Fruit fly (Drosophila melanogaster) whole organism, embryonic: ENCODE results near the gene CG13796.
A peak's percentile ranks its signal among the peaks of the same experiment; 100 is the strongest.

ENCODE experiments used
- ATbp ChIP-seq: fragments of 200-800 bp; sonication (Bioruptor generic); optimal IDR thresholded peaks from 2 replicates; lab custom pipeline; 2017; ENCODE audit warnings: missing biosample characterization, mild to moderate bottlenecking, missing genetic modification characterization, missing genetic modification reagents
- B-H1 ChIP-seq: fragments of 200-800 bp; sonication (Bioruptor generic); IDR thresholded peaks from 3 replicates; pipeline ENCODE4 v1.3.6; 2022; ENCODE audit warnings: missing biosample characterization, missing genetic modification characterization
- C15 ChIP-seq: fragments of 200-800 bp; sonication (Bioruptor generic); IDR thresholded peaks from 3 replicates; pipeline ENCODE4 v1.3.6; 2022; ENCODE audit warnings: missing biosample characterization, missing genetic modification characterization
- CG1024 ChIP-seq: fragments of 200-800 bp; sonication (Bioruptor generic); IDR thresholded peaks from 2 replicates; pipeline ENCODE4 v1.3.6; 2022; ENCODE audit warnings: missing biosample characterization, missing genetic modification characterization
- CG10565 ChIP-seq: fragments of 200-800 bp; sonication (Bioruptor generic); optimal IDR thresholded peaks from 3 replicates; lab custom pipeline; 2016; ENCODE audit warnings: missing biosample characterization, mild to moderate bottlenecking, missing genetic modification characterization
- CG12071 ChIP-seq: fragments of 200-800 bp; sonication (Bioruptor generic); optimal IDR thresholded peaks from 3 replicates; lab custom pipeline; 2018; ENCODE audit warnings: missing biosample characterization, mild to moderate bottlenecking, missing genetic modification characterization
- CG12299 ChIP-seq: fragments of 200-800 bp; sonication (Bioruptor generic); optimal IDR thresholded peaks from 2 replicates; lab custom pipeline; 2018; ENCODE audit warnings: missing biosample characterization, mild to moderate bottlenecking, missing genetic modification characterization
- CG1233 ChIP-seq: fragments of 200-800 bp; sonication (Bioruptor generic); optimal IDR thresholded peaks from 4 replicates; lab custom pipeline; 2018; ENCODE audit warnings: missing biosample characterization, mild to moderate bottlenecking, missing genetic modification characterization
- CG12391 ChIP-seq: fragments of 200-800 bp; sonication (Bioruptor generic); optimal IDR thresholded peaks from 3 replicates; lab custom pipeline; 2018; ENCODE audit warnings: missing biosample characterization, mild to moderate bottlenecking, missing genetic modification characterization, moderate library complexity
- CG12769 ChIP-seq: fragments of 200-800 bp; sonication (Bioruptor generic); optimal IDR thresholded peaks from 2 replicates; lab custom pipeline; 2019; ENCODE audit warnings: missing biosample characterization, mild to moderate bottlenecking, missing genetic modification characterization, moderate library complexity
- CG15514 ChIP-seq: fragments of 200-800 bp; sonication (Bioruptor generic); optimal IDR thresholded peaks from 3 replicates; lab custom pipeline; 2017; ENCODE audit warnings: missing biosample characterization, missing genetic modification characterization, mild to moderate bottlenecking, moderate library complexity, missing genetic modification reagents
- CG16863 ChIP-seq: fragments of 200-800 bp; sonication (Bioruptor generic); optimal IDR thresholded peaks from 3 replicates; lab custom pipeline; 2016; ENCODE audit warnings: missing biosample characterization, missing genetic modification characterization
- CG17186 ChIP-seq: fragments of 200-800 bp; sonication (Bioruptor generic); optimal IDR thresholded peaks from 3 replicates; lab custom pipeline; 2017; ENCODE audit warnings: missing biosample characterization, missing genetic modification reagents, missing genetic modification characterization
- CG17385 ChIP-seq: fragments of 200-800 bp; sonication (Bioruptor generic); optimal IDR thresholded peaks from 3 replicates; lab custom pipeline; 2018; ENCODE audit warnings: missing biosample characterization, mild to moderate bottlenecking, missing genetic modification characterization
- CG2712 ChIP-seq: fragments of 200-800 bp; optimal IDR thresholded peaks from 3 replicates; lab custom pipeline; 2019; ENCODE audit warnings: missing biosample characterization, mild to moderate bottlenecking, missing genetic modification characterization, moderate library complexity
- CG2889 ChIP-seq: fragments of 200-800 bp; sonication (Bioruptor generic); IDR thresholded peaks from 3 replicates; pipeline ENCODE4 v1.3.6; 2022; ENCODE audit warnings: missing biosample characterization, missing genetic modification characterization
- CG32532 ChIP-seq: fragments of 200-800 bp; sonication (Bioruptor generic); IDR thresholded peaks from 2 replicates; pipeline ENCODE4 v1.3.6; 2022; ENCODE audit warnings: missing biosample characterization, missing genetic modification characterization
- CG4854 ChIP-seq: fragments of 200-800 bp; sonication (Bioruptor generic); optimal IDR thresholded peaks from 2 replicates; lab custom pipeline; 2016; ENCODE audit warnings: missing biosample characterization, missing genetic modification characterization, inconsistent platforms
- CG5953 ChIP-seq: fragments of 200-800 bp; sonication (Bioruptor generic); IDR thresholded peaks from 2 replicates; pipeline ENCODE4 v1.3.6; 2022; ENCODE audit warnings: missing biosample characterization, missing genetic modification characterization
- CG7556 ChIP-seq: fragments of 200-800 bp; sonication (Bioruptor generic); optimal IDR thresholded peaks from 2 replicates; lab custom pipeline; 2017; ENCODE audit warnings: missing biosample characterization, mild to moderate bottlenecking, missing genetic modification characterization
- CHES-1-like ChIP-seq: fragments of 200-800 bp; sonication (Bioruptor generic); optimal IDR thresholded peaks from 2 replicates; lab custom pipeline; 2016; ENCODE audit warnings: missing biosample characterization, missing genetic modification characterization
- CoRest ChIP-seq: fragments of 200-800 bp; sonication (Bioruptor generic); optimal IDR thresholded peaks from 3 replicates; lab custom pipeline; 2018; ENCODE audit warnings: missing biosample characterization, mild to moderate bottlenecking, missing genetic modification characterization, moderate library complexity
- CrebB ChIP-seq: fragments of 200-800 bp; sonication (Bioruptor generic); optimal IDR thresholded peaks from 3 replicates; lab custom pipeline; 2018; ENCODE audit warnings: missing biosample characterization, mild to moderate bottlenecking, missing genetic modification characterization
- D19B ChIP-seq: fragments of 200-800 bp; sonication (Bioruptor generic); optimal IDR thresholded peaks from 2 replicates; lab custom pipeline; 2017; ENCODE audit warnings: missing biosample characterization, mild to moderate bottlenecking, missing genetic modification characterization
- Dek ChIP-seq: fragments of 200-800 bp; sonication (Bioruptor generic); optimal IDR thresholded peaks from 3 replicates; lab custom pipeline; 2019; ENCODE audit warnings: missing biosample characterization, mild to moderate bottlenecking, missing genetic modification characterization, moderate library complexity
- Drgx ChIP-seq: fragments of 200-800 bp; sonication (Bioruptor generic); IDR thresholded peaks from 2 replicates; pipeline ENCODE4 v1.3.6; 2022; ENCODE audit warnings: missing biosample characterization, missing genetic modification characterization
- Fer2 ChIP-seq: fragments of 200-800 bp; sonication (Bioruptor generic); optimal IDR thresholded peaks from 2 replicates; lab custom pipeline; 2018; ENCODE audit warnings: missing biosample characterization, mild to moderate bottlenecking, missing genetic modification characterization, moderate library complexity
- HmgZ ChIP-seq: fragments of 200-800 bp; sonication (Bioruptor generic); optimal IDR thresholded peaks from 2 replicates; lab custom pipeline; 2018; ENCODE audit warnings: missing biosample characterization, mild to moderate bottlenecking, missing genetic modification characterization
- Mrtf ChIP-seq: fragments of 200-800 bp; sonication (Bioruptor generic); IDR thresholded peaks from 3 replicates; pipeline ENCODE4 v1.3.6; 2022; ENCODE audit warnings: missing biosample characterization, missing genetic modification characterization
- Oli ChIP-seq: fragments of 200-800 bp; sonication (Bioruptor generic); optimal IDR thresholded peaks from 2 replicates; lab custom pipeline; 2018; ENCODE audit warnings: missing biosample characterization, mild to moderate bottlenecking, missing genetic modification characterization, moderate library complexity
- Sox100B ChIP-seq: fragments of 200-800 bp; sonication (Bioruptor generic); optimal IDR thresholded peaks from 3 replicates; lab custom pipeline; 2018; ENCODE audit warnings: missing biosample characterization, mild to moderate bottlenecking, missing genetic modification characterization
- ap ChIP-seq: fragments of 200-800 bp; sonication (Bioruptor generic); IDR thresholded peaks from 2 replicates; pipeline ENCODE4 v1.3.6; 2022; ENCODE audit warnings: missing biosample characterization, missing genetic modification characterization
- ato ChIP-seq: fragments of 200-800 bp; sonication (Bioruptor generic); IDR thresholded peaks from 2 replicates; pipeline ENCODE4 v1.3.6; 2022; ENCODE audit warnings: missing biosample characterization, missing genetic modification characterization; ENCODE audit not compliant: partially characterized antibody
- da ChIP-seq: fragments of 200-800 bp; sonication (Bioruptor generic); optimal IDR thresholded peaks from 2 replicates; lab custom pipeline; 2016; ENCODE audit warnings: missing biosample characterization, missing genetic modification characterization
- dmrt99B ChIP-seq: fragments of 200-800 bp; sonication (Bioruptor generic); optimal IDR thresholded peaks from 2 replicates; lab custom pipeline; 2018; ENCODE audit warnings: missing biosample characterization, mild to moderate bottlenecking, missing genetic modification characterization, moderate library complexity
- ems ChIP-seq: fragments of 200-800 bp; sonication (Bioruptor generic); optimal IDR thresholded peaks from 3 replicates; lab custom pipeline; 2016; ENCODE audit warnings: missing biosample characterization, missing genetic modification characterization
- gem ChIP-seq: fragments of 200-800 bp; sonication (Bioruptor generic); optimal IDR thresholded peaks from 2 replicates; lab custom pipeline; 2019; ENCODE audit warnings: missing biosample characterization, mild to moderate bottlenecking, missing genetic modification characterization, moderate library complexity
- hkb ChIP-seq, 2 experiments: fragments of 200-800 bp in 1 of 2; fragments of >200 bp in 1 of 2; sonication (Bioruptor generic) in 1 of 2; IDR thresholded peaks in 1 of 2; optimal IDR thresholded peaks in 1 of 2; 2 replicates each; pipeline versions ENCODE4 v1.3.6 to Lab custom; 2017 to 2022; ENCODE audit warnings: missing biosample characterization in 1 of 2, missing genetic modification characterization in 1 of 2
- odd ChIP-seq: fragments of 200-800 bp; sonication (Bioruptor generic); optimal IDR thresholded peaks from 2 replicates; lab custom pipeline; 2017; ENCODE audit warnings: missing biosample characterization, mild to moderate bottlenecking, missing genetic modification characterization
- pan ChIP-seq, 4 experiments: fragments of >200 bp in 3 of 4; fragments of 200-800 bp in 1 of 4; sonication (Bioruptor generic) in 1 of 4; optimal IDR thresholded peaks in 3 of 4; IDR thresholded peaks in 1 of 4; 2 replicates each; pipeline versions ENCODE4 v1.3.6 to Lab custom; 2017 to 2022; ENCODE audit warnings: missing biosample characterization in 2 of 4, missing genetic modification characterization in 2 of 4, mixed read lengths in 1 of 4
- pros ChIP-seq: fragments of 200-800 bp; sonication (Bioruptor generic); optimal IDR thresholded peaks from 3 replicates; lab custom pipeline; 2019; ENCODE audit warnings: missing biosample characterization, mild to moderate bottlenecking, missing genetic modification characterization, moderate library complexity
- psq ChIP-seq: fragments of 200-800 bp; sonication (Bioruptor generic); optimal IDR thresholded peaks from 2 replicates; lab custom pipeline; 2017; ENCODE audit warnings: missing biosample characterization, missing genetic modification characterization
- pum ChIP-seq: fragments of 200-800 bp; sonication (Bioruptor generic); optimal IDR thresholded peaks from 2 replicates; lab custom pipeline; 2016; ENCODE audit warnings: missing biosample characterization, missing genetic modification characterization
- sd ChIP-seq: fragments of 200-800 bp; sonication (Bioruptor generic); optimal IDR thresholded peaks from 3 replicates; lab custom pipeline; 2018; ENCODE audit warnings: missing biosample characterization, mild to moderate bottlenecking, missing genetic modification characterization, moderate library complexity
- seq ChIP-seq: fragments of 200-800 bp; sonication (Bioruptor generic); IDR thresholded peaks from 2 replicates; pipeline ENCODE4 v1.3.6; 2022; ENCODE audit warnings: missing biosample characterization, missing genetic modification characterization
- so ChIP-seq: fragments of 200-800 bp; sonication (Bioruptor generic); IDR thresholded peaks from 3 replicates; pipeline ENCODE4 v1.3.6; 2022; ENCODE audit warnings: missing biosample characterization, missing genetic modification characterization
- sqz ChIP-seq: fragments of 200-800 bp; sonication (Bioruptor generic); optimal IDR thresholded peaks from 3 replicates; lab custom pipeline; 2018; ENCODE audit warnings: missing biosample characterization, mild to moderate bottlenecking, missing genetic modification characterization
- tup ChIP-seq: fragments of 200-800 bp; sonication (Bioruptor generic); optimal IDR thresholded peaks from 2 replicates; lab custom pipeline; 2016; ENCODE audit warnings: missing biosample characterization, mild to moderate bottlenecking, missing genetic modification characterization, moderate library complexity
- zfh2 ChIP-seq: fragments of 200-800 bp; sonication (Bioruptor generic); optimal IDR thresholded peaks from 2 replicates; lab custom pipeline; 2016; ENCODE audit warnings: missing biosample characterization, missing genetic modification characterization

CG13796 gene

dm6 chr2L:7777979-7778692 is 45.7 kb upstream of the CG13796 start, which contains the start of gene CG7179 (continued):
- TF ChIP-seq CG2889 (no peak), CG1024 (GFP tag; lab: Robert Waterston, UW) (no peak), Mrtf (GFP tag; lab: Robert Waterston, UW) (no peak), CG12071 (GFP tag; lab: Kevin White, UChicago) (peak; percentile 26), pros (GFP tag; lab: Kevin White, UChicago) (no peak), dmrt99B (peak; percentile 32), CG4854 (no peak), so (GFP tag; lab: Robert Waterston, UW) (no peak), B-H1 (GFP tag; lab: Robert Waterston, UW) (no peak), CG10565 (GFP tag; lab: Kevin White, UChicago) (no peak), D19B (no peak), pan (optimal IDR thresholded peaks at IDR 0.05; lab: Kevin White, UChicago) (no peak), pan (GFP tag; optimal IDR thresholded peaks at IDR 0.05 in 1 of 2, IDR thresholded peaks at IDR 0.05 in 1 of 2) (no peak), CoRest (tag; lab: Kevin White, UChicago) (peak; percentile 21), ems (GFP tag; lab: Kevin White, UChicago) (no peak), CG12769 (tag; lab: Kevin White, UChicago) (no peak), Sox100B (GFP tag; lab: Kevin White, UChicago) (peak; percentile 5), Drgx (GFP tag; lab: Robert Waterston, UW) (no peak), sd (no peak), CG12299 (tag; lab: Kevin White, UChicago) (no peak), gem (tag; lab: Kevin White, UChicago) (peak; percentile 27), CG17186 (GFP tag; lab: Kevin White, UChicago) (no peak), psq (GFP tag; lab: Kevin White, UChicago) (no peak), hkb (optimal IDR thresholded peaks at IDR 0.05; lab: Kevin White, UChicago) (no peak), hkb (GFP tag; IDR thresholded peaks at IDR 0.05; lab: Robert Waterston, UW) (0 out of 2 replicates have a peak, but pooled peaks have one; percentile 29), ap (GFP tag; lab: Robert Waterston, UW) (no peak), CG1233 (GFP tag; lab: Kevin White, UChicago) (peak; percentile 14), odd (GFP tag; lab: Kevin White, UChicago) (no peak), CG15514 (peak; percentile 17), seq (GFP tag; lab: Robert Waterston, UW) (no peak), zfh2 (no peak), CrebB (tag; lab: Kevin White, UChicago) (no peak), CG7556 (GFP tag; lab: Kevin White, UChicago) (no peak), Dek (no peak), ato (GFP tag; lab: Robert Waterston, UW) (no peak), da (GFP tag; lab: Kevin White, UChicago) (no peak), CG16863 (no peak), sqz (GFP tag; lab: Kevin White, UChicago) (no peak), CG5953 (no peak), CHES-1-like (GFP tag; lab: Kevin White, UChicago) (no peak), HmgZ (tag; lab: Kevin White, UChicago) (no peak), ATbp (peak; percentile 38), Fer2 (peak; percentile 30), CG2712 (no peak), CG12391 (tag; lab: Kevin White, UChicago) (no peak), tup (GFP tag; lab: Kevin White, UChicago) (no peak), pum (no peak), CG32532 (GFP tag; lab: Robert Waterston, UW) (no peak), Oli (tag; lab: Kevin White, UChicago) (no peak), CG17385 (GFP tag; lab: Kevin White, UChicago) (no peak), C15 (no peak)
